Fruit fly (Drosophila melanogaster) whole organism, wandering third instar larva: ENCODE data around the gene CG7227.

Experiments
- Abd-B ChIP-seq: fragments of >200 bp; optimal IDR thresholded peaks from 2 replicates; lab custom pipeline; 2017; ENCODE audit warnings: missing biosample characterization, missing genetic modification characterization
- CG32264 ChIP-seq: fragments of 200-800 bp; sonication (Bioruptor generic); optimal IDR thresholded peaks from 2 replicates; lab custom pipeline; 2016; ENCODE audit warnings: missing biosample characterization, missing genetic modification characterization
- Dif ChIP-seq: fragments of 200-275, 200-300 bp; sonication (Bioruptor generic); optimal IDR thresholded peaks from 2 replicates; lab custom pipeline; 2018; ENCODE audit warnings: missing biosample characterization, missing genetic modification characterization; ENCODE audit not compliant: partially characterized antibody
- Vsx2 ChIP-seq: fragments of 200-300, 225-300 bp; sonication (Bioruptor generic); optimal IDR thresholded peaks from 2 replicates; lab custom pipeline; 2018; ENCODE audit warnings: missing biosample characterization, missing genetic modification characterization; ENCODE audit not compliant: partially characterized antibody
- pan ChIP-seq: fragments of >200 bp; optimal IDR thresholded peaks from 2 replicates; lab custom pipeline; 2017

dm6 chr2L:7945037-7945436 lies 52.9 kb downstream of the CG7227 start:
- TF ChIP-seq pan (no peak), CG32264 (GFP tag; lab: Kevin White, UChicago) (no peak), Dif (GFP tag; lab: Kevin White, UChicago) (no peak), Abd-B (GFP tag; lab: Kevin White, UChicago) (no peak), Vsx2 (no peak)
